Fruit fly (Drosophila melanogaster): ENCODE results near the gene raskol.
A peak's percentile ranks its signal among the peaks of the same experiment; 100 is the strongest.

raskol gene

dm6 chrX:17698864-17699504 lies 11.0 kb upstream of the raskol start (continued):
- TF ChIP-seq hbn (GFP tag; IDR thresholded peaks at IDR 0.05; ENCODE audit: partially characterized antibody) (no peak), salm (tag; optimal IDR thresholded peaks at IDR 0.05) (peak; percentile 71), pho (GFP tag; optimal IDR thresholded peaks at IDR 0.05) (peak; percentile 86), slou (GFP tag; optimal IDR thresholded peaks at IDR 0.05) (peak; percentile 72), ftz-f1 (GFP tag; optimal IDR thresholded peaks at IDR 0.05) (peak; percentile 79), CG2712 (tag; optimal IDR thresholded peaks at IDR 0.05) (peak; percentile 91), CG12104 (GFP tag; optimal IDR thresholded peaks at IDR 0.05) (peak; percentile 89), Scr (GFP tag; IDR thresholded peaks at IDR 0.05; ENCODE audit: partially characterized antibody) (no peak), B-H2 (GFP tag; optimal IDR thresholded peaks at IDR 0.05) (peak; percentile 4), bowl (GFP tag; IDR thresholded peaks at IDR 0.05) (peak; percentile 55; the same call in 1 of the 2 replicates), chm (GFP tag; IDR thresholded peaks at IDR 0.05) (no peak), br (optimal IDR thresholded peaks at IDR 0.05) (no peak), bcd (GFP tag; optimal IDR thresholded peaks at IDR 0.05) (peak; percentile 89), CG31441 (GFP tag; IDR thresholded peaks at IDR 0.05) (peak; percentile 86), CG12942 (GFP tag; optimal IDR thresholded peaks at IDR 0.05) (peak; percentile 71), trh (GFP tag; optimal IDR thresholded peaks at IDR 0.05) (peak; percentile 57), HLH4C (GFP tag; IDR thresholded peaks at IDR 0.05; ENCODE audit: partially characterized antibody) (no peak), Fer1 (GFP tag; optimal IDR thresholded peaks at IDR 0.05) (peak; percentile 90), CG12659 (GFP tag; optimal IDR thresholded peaks at IDR 0.05) (peak; percentile 93), CG10959 (GFP tag; IDR thresholded peaks at IDR 0.05) (peak; percentile 37), CG34422 (GFP tag; IDR thresholded peaks at IDR 0.05) (0 out of 3 replicates have a peak, but pooled peaks have one; percentile 57), Doc2 (GFP tag; IDR thresholded peaks at IDR 0.05) (no peak), CG9215 (GFP tag; IDR thresholded peaks at IDR 0.05) (peak; percentile 76), zen2 (GFP tag; IDR thresholded peaks at IDR 0.05; ENCODE audit: partially characterized antibody) (no peak), CG34376 (GFP tag; optimal IDR thresholded peaks at IDR 0.05) (peak; percentile 90), Elba2 (GFP tag; optimal IDR thresholded peaks at IDR 0.05) (no peak), B-H1 (GFP tag; IDR thresholded peaks at IDR 0.05) (peak; percentile 22; the same call in 1 of the 3 replicates), Rx (GFP tag; IDR thresholded peaks at IDR 0.05) (0 out of 2 replicates have a peak, but pooled peaks have one; percentile 25), dati (GFP tag; IDR thresholded peaks at IDR 0.05) (0 out of 2 replicates have a peak, but pooled peaks have one; percentile 24), ro (GFP tag; IDR thresholded peaks at IDR 0.05) (no peak), CG3163 (GFP tag; optimal IDR thresholded peaks at IDR 0.05) (peak; percentile 59), Ravus (GFP tag; IDR thresholded peaks at IDR 0.05) (peak; percentile 14; the same call in 1 of the 2 replicates), CG14441 (GFP tag; IDR thresholded peaks at IDR 0.05) (peak; percentile 75), gt (GFP tag; IDR thresholded peaks at IDR 0.05) (0 out of 2 replicates have a peak, but pooled peaks have one; percentile 23), Dbx (GFP tag; IDR thresholded peaks at IDR 0.05) (peak; percentile 86; the same call in 2 of the 3 replicates), kah (GFP tag; optimal IDR thresholded peaks at IDR 0.05) (peak; percentile 60), CG17802 (tag; optimal IDR thresholded peaks at IDR 0.05) (no peak), maf-S (GFP tag; optimal IDR thresholded peaks at IDR 0.05) (peak; percentile 75), nerfin-1 (tag; optimal IDR thresholded peaks at IDR 0.05) (peak; percentile 81), CG3726 (GFP tag; IDR thresholded peaks at IDR 0.05) (no peak), ind (GFP tag; optimal IDR thresholded peaks at IDR 0.05) (peak; percentile 76), CG2889 (GFP tag; IDR thresholded peaks at IDR 0.05) (peak; percentile 49; the same call in 1 of the 3 replicates), CG10209 (GFP tag; optimal IDR thresholded peaks at IDR 0.05) (peak; percentile 89), Rfx (GFP tag; IDR thresholded peaks at IDR 0.05) (peak; percentile 84), CG18764 (GFP tag; optimal IDR thresholded peaks at IDR 0.05) (peak; percentile 68), Hmx (GFP tag; optimal IDR thresholded peaks at IDR 0.05) (peak; percentile 61), CG16815 (GFP tag; optimal IDR thresholded peaks at IDR 0.05) (peak; percentile 80), Hand (GFP tag; optimal IDR thresholded peaks at IDR 0.05) (peak; percentile 75), yki (optimal IDR thresholded peaks at IDR 0.05) (no peak), CG4360 (GFP tag; IDR thresholded peaks at IDR 0.05) (no peak), esg (GFP tag; conservative IDR thresholded peaks at IDR 0.05) (peak; percentile 78)
